Worm (Caenorhabditis elegans) whole organism, L1 larva: ENCODE results near the gene sdz-10.

Experiments
- C34B4.2 ChIP-seq: sonication (generic microtip); optimal IDR thresholded peaks from 2 replicates; lab custom pipeline; 2017; ENCODE audit warnings: mild to moderate bottlenecking, missing genetic modification characterization, missing compliant biosample characterization
- egl-13 ChIP-seq: sonication (generic microtip); optimal IDR thresholded peaks from 2 replicates; lab custom pipeline; 2016; ENCODE audit warnings: missing genotype, missing genetic modification reagents, missing genetic modification characterization, missing compliant biosample characterization
- fos-1 ChIP-seq: fragments of 150-350 bp; optimal IDR thresholded peaks from 2 replicates; lab custom pipeline; 2014; ENCODE audit warnings: missing biosample characterization, missing genetic modification characterization
- lin-35 ChIP-seq, 2 experiments: fragments of 150-350 bp; optimal IDR thresholded peaks; 2 replicates each; lab custom pipeline; 2014; ENCODE audit warnings: missing biosample characterization in 2 of 2, missing genetic modification characterization in 2 of 2, missing genetic modification reagents in 2 of 2
- lin-39 ChIP-seq: fragments of 150-350 bp; optimal IDR thresholded peaks from 2 replicates; lab custom pipeline; 2014; ENCODE audit warnings: missing biosample characterization, missing genetic modification reagents, missing genetic modification characterization
- mdl-1 ChIP-seq, 2 experiments: fragments of 150-350 bp; optimal IDR thresholded peaks; 2 replicates each; lab custom pipeline; 2014 to 2017; ENCODE audit warnings: missing biosample characterization in 2 of 2, missing genetic modification characterization in 2 of 2, inconsistent platforms in 1 of 2
- nhr-12 ChIP-seq: sonication (generic microtip); optimal IDR thresholded peaks from 2 replicates; lab custom pipeline; 2017; ENCODE audit warnings: missing biosample characterization, missing genetic modification characterization
- nhr-19 ChIP-seq: fragments of 200-800 bp; sonication (Bioruptor generic); conservative IDR thresholded peaks from 2 replicates; pipeline ENCODE4 v1.3.6; 2022; ENCODE audit warnings: missing genetic modification characterization, missing compliant biosample characterization
- nhr-77 ChIP-seq: fragments of 150-350 bp; optimal IDR thresholded peaks from 2 replicates; lab custom pipeline; 2014; ENCODE audit warnings: missing biosample characterization, missing genetic modification characterization
- pax-3 ChIP-seq: fragments of 200-800 bp; sonication (Bioruptor generic); optimal IDR thresholded peaks from 2 replicates; lab custom pipeline; 2018; ENCODE audit warnings: mild to moderate bottlenecking, missing genetic modification characterization, moderate library complexity, missing compliant biosample characterization
- sox-4 ChIP-seq: sonication (generic microtip); optimal IDR thresholded peaks from 2 replicates; lab custom pipeline; 2016; ENCODE audit warnings: missing genetic modification characterization, missing compliant biosample characterization
- unc-62 ChIP-seq: fragments of 150-350 bp; optimal IDR thresholded peaks from 2 replicates; lab custom pipeline; 2014; ENCODE audit warnings: missing biosample characterization, missing genetic modification reagents, missing genetic modification characterization

DNA sequence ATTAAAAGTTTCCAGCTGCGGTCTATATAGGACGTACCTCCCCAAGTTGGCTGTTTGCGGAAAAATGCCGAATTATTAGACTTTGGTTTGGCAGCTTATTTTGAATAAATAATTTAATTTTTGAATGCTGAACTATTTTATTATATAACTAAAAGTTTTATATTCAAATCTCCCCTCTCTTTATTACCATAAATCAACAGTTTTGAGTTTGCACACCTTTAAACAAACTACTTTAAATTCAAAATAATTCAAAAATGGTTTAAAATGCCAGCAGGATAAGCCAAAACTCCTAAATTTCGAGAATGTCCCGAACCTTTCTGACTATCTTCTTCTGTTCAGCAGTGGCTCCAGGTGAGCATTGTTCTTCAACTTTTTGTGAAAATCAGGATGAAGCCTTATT is 7.2 kb upstream of the sdz-10 start, which contains the start of gene F08D12.3:
- TF ChIP-seq lin-39 (tag; lab: Kevin White, UChicago) (no peak), nhr-12 (no peak), nhr-77 (tag; lab: Kevin White, UChicago) (no peak), egl-13 (tag; lab: Kevin White, UChicago) (no peak), unc-62 (no peak), sox-4 (tag; lab: Kevin White, UChicago) (no peak), nhr-19 (no peak), mdl-1 (tag; optimal IDR thresholded peaks at IDR 0.05; lab: Kevin White, UChicago) (no peak), pax-3 (tag; lab: Kevin White, UChicago) (no peak), lin-35 (GFP tag; optimal IDR thresholded peaks at IDR 0.05; lab: Kevin White, UChicago) (no peak), C34B4.2 (no peak), fos-1 (tag; lab: Kevin White, UChicago) (no peak)
